Worm (Caenorhabditis elegans) whole organism, L1 larva: ENCODE measurements around the gene C15C8.5.
A peak's percentile ranks its signal among the peaks of the same experiment; 100 is the strongest.

Experiments
- C04F5.9 ChIP-seq: sonication (generic microtip); optimal IDR thresholded peaks from 2 replicates; lab custom pipeline; 2016; ENCODE audit warnings: missing genetic modification characterization, missing compliant biosample characterization
- C16A3.4 ChIP-seq: fragments of 150-350 bp; optimal IDR thresholded peaks from 2 replicates; lab custom pipeline; 2014; ENCODE audit warnings: missing biosample characterization, missing genetic modification characterization
- aha-1 ChIP-seq: fragments of 150-350 bp; optimal IDR thresholded peaks from 2 replicates; lab custom pipeline; 2014; ENCODE audit warnings: missing biosample characterization, missing genetic modification characterization
- alr-1 ChIP-seq: fragments of 200-800 bp; sonication (Bioruptor generic); optimal IDR thresholded peaks from 2 replicates; lab custom pipeline; 2018; ENCODE audit warnings: borderline replicate concordance, mild to moderate bottlenecking, missing genetic modification characterization, missing compliant biosample characterization
- aly-2 ChIP-seq: fragments of 150-350 bp; optimal IDR thresholded peaks from 2 replicates; lab custom pipeline; 2014; ENCODE audit warnings: missing biosample characterization, missing genetic modification characterization
- ama-1 ChIP-seq: fragments of 150-350 bp; optimal IDR thresholded peaks from 2 replicates; lab custom pipeline; 2014
- ceh-63 ChIP-seq: fragments of 200-800 bp; sonication (Bioruptor generic); optimal IDR thresholded peaks from 2 replicates; lab custom pipeline; 2018; ENCODE audit warnings: mild to moderate bottlenecking, missing genetic modification characterization, missing compliant biosample characterization
- ceh-8 ChIP-seq: fragments of 200-800 bp; sonication (Bioruptor generic); optimal IDR thresholded peaks from 2 replicates; lab custom pipeline; 2018; ENCODE audit warnings: mild to moderate bottlenecking, missing genetic modification characterization, moderate library complexity, missing compliant biosample characterization
- ceh-82 ChIP-seq, 3 experiments: fragments of 150-350 bp in 1 of 3; sonication (generic microtip) in 2 of 3; optimal IDR thresholded peaks; 2 replicates each; lab custom pipeline; 2014 to 2017; ENCODE audit warnings: missing biosample characterization in 3 of 3, missing genetic modification characterization in 3 of 3
- ceh-88 ChIP-seq: fragments of 200-800 bp; sonication (Bioruptor generic); IDR thresholded peaks from 2 replicates; pipeline ENCODE4 v1.3.6; 2022; ENCODE audit warnings: missing genetic modification characterization, missing compliant biosample characterization
- ceh-90 ChIP-seq: sonication (generic microtip); optimal IDR thresholded peaks from 2 replicates; lab custom pipeline; 2016; ENCODE audit warnings: missing genetic modification characterization, missing compliant biosample characterization
- ces-1 ChIP-seq: fragments of 150-350 bp; optimal IDR thresholded peaks from 2 replicates; lab custom pipeline; 2014; ENCODE audit warnings: missing biosample characterization, missing genetic modification reagents, missing genetic modification characterization
- dsc-1 ChIP-seq: sonication (generic microtip); optimal IDR thresholded peaks from 2 replicates; lab custom pipeline; 2016; ENCODE audit warnings: mild to moderate bottlenecking, missing genetic modification characterization, missing compliant biosample characterization
- efl-1 ChIP-seq, 4 experiments: fragments of 150-350 bp; optimal IDR thresholded peaks in 3 of 4; peaks in 1 of 4; 1 replicate in 1 of 4; 2 replicates in 3 of 4; lab custom pipeline; 2014; ENCODE audit warnings: missing biosample characterization in 2 of 4, missing genetic modification characterization in 2 of 4, missing genetic modification reagents in 2 of 4
- egl-27 ChIP-seq, 2 experiments: fragments of 150-350 bp in 1 of 2; sonication (generic microtip); optimal IDR thresholded peaks; 3 replicates each; lab custom pipeline; 2017 to 2018; ENCODE audit warnings: missing biosample characterization in 2 of 2, missing genetic modification characterization in 2 of 2, missing genetic modification reagents in 2 of 2
- elt-2 ChIP-seq: sonication (generic microtip); optimal IDR thresholded peaks from 2 replicates; lab custom pipeline; 2016; ENCODE audit warnings: missing genetic modification characterization, mild to moderate bottlenecking, inconsistent platforms, missing compliant biosample characterization, missing genetic modification reagents
- elt-3 ChIP-seq, 6 experiments: fragments of 150-350 bp in 1 of 6; sonication (generic microtip); optimal IDR thresholded peaks; 2 replicates each; lab custom pipeline; 2017 to 2018; ENCODE audit warnings: missing biosample characterization in 6 of 6, missing genetic modification characterization in 6 of 6, inconsistent platforms in 1 of 6
- ets-5 ChIP-seq: fragments of 200-800 bp; sonication (Bioruptor generic); IDR thresholded peaks from 2 replicates; pipeline ENCODE4 v1.3.6; 2022; ENCODE audit warnings: missing genetic modification characterization, missing compliant biosample characterization
- fkh-10 ChIP-seq: sonication (generic microtip); optimal IDR thresholded peaks from 2 replicates; lab custom pipeline; 2017; ENCODE audit warnings: missing biosample characterization, missing genetic modification reagents, missing genetic modification characterization
- fkh-4 ChIP-seq: sonication (generic microtip); optimal IDR thresholded peaks from 2 replicates; lab custom pipeline; 2016; ENCODE audit warnings: missing compliant biosample characterization, missing genetic modification characterization, borderline replicate concordance
- fkh-8 ChIP-seq: sonication (generic microtip); optimal IDR thresholded peaks from 2 replicates; lab custom pipeline; 2016; ENCODE audit warnings: mild to moderate bottlenecking, missing genetic modification characterization, missing compliant biosample characterization
- grh-1 ChIP-seq: fragments of 200-800 bp; sonication (Bioruptor generic); IDR thresholded peaks from 2 replicates; pipeline ENCODE4 v1.3.6; 2022; ENCODE audit warnings: missing genetic modification reagents, missing genetic modification characterization, missing compliant biosample characterization
- isw-1 ChIP-seq: fragments of 200-800 bp; sonication (Bioruptor generic); IDR thresholded peaks from 2 replicates; pipeline ENCODE4 v1.3.6; 2022; ENCODE audit warnings: missing genetic modification characterization, missing compliant biosample characterization
- jun-1 ChIP-seq: fragments of 150-350 bp; optimal IDR thresholded peaks from 2 replicates; lab custom pipeline; 2014; ENCODE audit warnings: missing biosample characterization, missing genetic modification reagents, missing genetic modification characterization
- lin-14 ChIP-seq: fragments of 200-800 bp; sonication (Bioruptor generic); optimal IDR thresholded peaks from 2 replicates; lab custom pipeline; 2018; ENCODE audit warnings: mild to moderate bottlenecking, missing genetic modification characterization, moderate library complexity, missing compliant biosample characterization
- lin-39 ChIP-seq: fragments of 150-350 bp; optimal IDR thresholded peaks from 2 replicates; lab custom pipeline; 2014; ENCODE audit warnings: missing biosample characterization, missing genetic modification reagents, missing genetic modification characterization
- lir-3 ChIP-seq: sonication (generic microtip); optimal IDR thresholded peaks from 2 replicates; lab custom pipeline; 2016; ENCODE audit warnings: mild to moderate bottlenecking, missing genetic modification characterization, moderate library complexity, missing compliant biosample characterization; ENCODE audit not compliant: poor library complexity
- lsy-2 ChIP-seq, 2 experiments: fragments of 150-350 bp; optimal IDR thresholded peaks; 2 replicates each; lab custom pipeline; 2014; ENCODE audit warnings: missing biosample characterization in 2 of 2, missing genetic modification characterization in 2 of 2
- mab-9 ChIP-seq: fragments of 200-800 bp; sonication (Bioruptor generic); IDR thresholded peaks from 2 replicates; pipeline ENCODE4 v1.3.6; 2022; ENCODE audit warnings: missing genetic modification reagents, missing genetic modification characterization, missing compliant biosample characterization
- mdl-1 ChIP-seq, 2 experiments: fragments of 150-350 bp; optimal IDR thresholded peaks; 2 replicates each; lab custom pipeline; 2014 to 2017; ENCODE audit warnings: missing biosample characterization in 2 of 2, missing genetic modification characterization in 2 of 2, inconsistent platforms in 1 of 2
- mep-1 ChIP-seq: fragments of 150-350 bp; optimal IDR thresholded peaks from 2 replicates; lab custom pipeline; 2014; ENCODE audit warnings: missing biosample characterization, missing genetic modification characterization
- nhr-11 ChIP-seq: fragments of 150-350 bp; optimal IDR thresholded peaks from 2 replicates; lab custom pipeline; 2014; ENCODE audit warnings: missing biosample characterization, missing genetic modification characterization
- nhr-19 ChIP-seq: fragments of 200-800 bp; sonication (Bioruptor generic); conservative IDR thresholded peaks from 2 replicates; pipeline ENCODE4 v1.3.6; 2022; ENCODE audit warnings: missing genetic modification characterization, missing compliant biosample characterization
- nhr-237 ChIP-seq: fragments of 150-350 bp; optimal IDR thresholded peaks from 2 replicates; lab custom pipeline; 2014; ENCODE audit warnings: missing biosample characterization, missing genetic modification characterization
- nhr-28 ChIP-seq: fragments of 150-350 bp; optimal IDR thresholded peaks from 2 replicates; lab custom pipeline; 2014; ENCODE audit warnings: missing biosample characterization, missing genetic modification characterization
- nhr-47 ChIP-seq: sonication (generic microtip); optimal IDR thresholded peaks from 2 replicates; lab custom pipeline; 2016; ENCODE audit warnings: mild to moderate bottlenecking, missing genetic modification characterization, moderate library complexity, missing compliant biosample characterization
- nhr-71 ChIP-seq: sonication (generic microtip); optimal IDR thresholded peaks from 2 replicates; lab custom pipeline; 2016; ENCODE audit warnings: mild to moderate bottlenecking, missing genetic modification characterization, moderate library complexity, missing compliant biosample characterization
- nhr-77 ChIP-seq: fragments of 150-350 bp; optimal IDR thresholded peaks from 2 replicates; lab custom pipeline; 2014; ENCODE audit warnings: missing biosample characterization, missing genetic modification characterization
- nhr-84 ChIP-seq: sonication (generic microtip); optimal IDR thresholded peaks from 2 replicates; lab custom pipeline; 2017; ENCODE audit warnings: missing biosample characterization, missing genetic modification characterization
- nhr-85 ChIP-seq: sonication (generic microtip); peaks from one replicate; lab custom pipeline; 2016; ENCODE audit warnings: missing genetic modification characterization, inconsistent platforms, missing compliant biosample characterization
- pag-3 ChIP-seq: sonication (generic microtip); optimal IDR thresholded peaks from 2 replicates; lab custom pipeline; 2017; ENCODE audit warnings: missing genetic modification characterization, mild to moderate bottlenecking, missing compliant biosample characterization, antibody characterized with exemption, borderline replicate concordance; ENCODE audit not compliant: insufficient read depth
- pqm-1 ChIP-seq: sonication (generic microtip); optimal IDR thresholded peaks from 3 replicates; lab custom pipeline; 2017; ENCODE audit warnings: missing biosample characterization, missing genetic modification characterization
- rnt-1 ChIP-seq: sonication (generic microtip); optimal IDR thresholded peaks from 2 replicates; lab custom pipeline; 2016; ENCODE audit warnings: mild to moderate bottlenecking, missing genetic modification characterization, moderate library complexity, missing compliant biosample characterization
- skn-1 ChIP-seq: fragments of 150-350 bp; optimal IDR thresholded peaks from 2 replicates; lab custom pipeline; 2014; ENCODE audit warnings: missing biosample characterization, missing genetic modification characterization
- swsn-7 ChIP-seq: sonication (generic microtip); optimal IDR thresholded peaks from 2 replicates; lab custom pipeline; 2016; ENCODE audit warnings: missing genetic modification characterization, missing compliant biosample characterization
- tbx-2 ChIP-seq: sonication (generic microtip); optimal IDR thresholded peaks from 2 replicates; lab custom pipeline; 2016; ENCODE audit warnings: missing genetic modification characterization, missing compliant biosample characterization
- unc-130 ChIP-seq: fragments of 150-350 bp; optimal IDR thresholded peaks from 2 replicates; lab custom pipeline; 2017; ENCODE audit warnings: missing biosample characterization, missing genetic modification characterization, inconsistent platforms
- unc-30 ChIP-seq: sonication (generic microtip); optimal IDR thresholded peaks from 2 replicates; lab custom pipeline; 2017; ENCODE audit warnings: missing biosample characterization, missing genetic modification characterization
- unc-62 ChIP-seq: fragments of 150-350 bp; optimal IDR thresholded peaks from 2 replicates; lab custom pipeline; 2014; ENCODE audit warnings: missing biosample characterization, missing genetic modification reagents, missing genetic modification characterization
- xbp-1 ChIP-seq: sonication (generic microtip); optimal IDR thresholded peaks from 2 replicates; lab custom pipeline; 2016; ENCODE audit warnings: missing genetic modification characterization, missing compliant biosample characterization
- zip-4 ChIP-seq: fragments of 200-800 bp; sonication (Bioruptor generic); optimal IDR thresholded peaks from 2 replicates; lab custom pipeline; 2018; ENCODE audit warnings: mild to moderate bottlenecking, missing genetic modification characterization, moderate library complexity, missing compliant biosample characterization

C15C8.5 gene

DNA sequence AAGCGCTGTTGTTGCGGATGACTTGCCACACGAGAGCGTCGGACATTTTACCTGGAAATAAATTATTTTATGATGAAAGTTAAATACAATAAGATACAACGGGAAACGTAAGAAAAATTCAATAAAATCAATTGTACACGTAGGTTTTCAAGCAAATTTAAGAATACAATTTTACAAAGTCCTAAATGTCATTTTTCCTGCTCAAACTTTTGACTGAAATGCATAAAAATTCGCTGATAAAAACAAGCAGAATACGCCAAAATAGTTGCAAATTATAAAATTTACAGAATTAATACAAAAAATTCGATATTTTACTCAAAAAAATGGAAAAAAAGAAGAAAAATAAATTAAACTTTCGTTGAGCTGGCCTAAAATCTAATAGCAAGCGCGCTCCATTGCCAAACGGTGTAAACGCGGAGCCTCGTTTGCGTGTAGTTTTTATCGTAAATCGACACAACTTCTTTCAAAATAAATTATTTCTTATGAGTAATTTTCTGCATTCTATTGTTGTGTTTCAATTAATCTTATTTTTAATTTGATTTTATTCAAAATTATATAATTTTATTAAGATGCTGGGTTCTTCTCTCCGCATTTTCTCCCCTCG, 19.6 kb upstream of the C15C8.5 start, which contains the start of the genes rpl-28 and mrpl-49:
TSS of gene rpl-28 (minus strand) at position 51 of the 604 bp plus-strand sequence.
TSS of gene mrpl-49 (plus strand) at position 570 of the 604 bp plus-strand sequence.
- TF ChIP-seq nhr-11 (tag; lab: Kevin White, UChicago) (no peak), elt-3 (tag; optimal IDR thresholded peaks at IDR 0.05; lab: Kevin White, UChicago) (peak in 4 of 6 experiments; percentile 51 to 92 (median 70)), swsn-7 (tag; lab: Kevin White, UChicago) (peak; percentile 82), ceh-90 (tag; lab: Kevin White, UChicago) (peak; percentile 61), unc-130 (tag; lab: Kevin White, UChicago) (peak; percentile 85), grh-1 (GFP tag; lab: Robert Waterston, UW) (peak; percentile 72), fkh-10 (GFP tag; lab: Kevin White, UChicago) (peak; percentile 42), aly-2 (tag; lab: Kevin White, UChicago) (peak; percentile 42), ceh-88 (GFP tag; lab: Robert Waterston, UW) (peak; percentile 61), lin-39 (peak; percentile 78), nhr-84 (tag; lab: Kevin White, UChicago) (no peak), lir-3 (tag; lab: Kevin White, UChicago) (peak; percentile 71), isw-1 (GFP tag; lab: Robert Waterston, UW) (peak; percentile 87), nhr-19 (peak; percentile 86), mep-1 (peak; percentile 97), tbx-2 (tag; lab: Kevin White, UChicago) (peak; percentile 83), egl-27 (tag; optimal IDR thresholded peaks at IDR 0.05; lab: Kevin White, UChicago) (no peak), rnt-1 (peak; percentile 84), xbp-1 (tag; lab: Kevin White, UChicago) (peak; percentile 89), fkh-4 (tag; lab: Kevin White, UChicago) (no peak), C16A3.4 (peak; percentile 95), ceh-63 (GFP tag; lab: Kevin White, UChicago) (no peak), unc-30 (no peak), dsc-1 (tag; lab: Kevin White, UChicago) (peak; percentile 71), ceh-8 (GFP tag; lab: Kevin White, UChicago) (peak; percentile 56), elt-2 (peak; percentile 33), lin-14 (GFP tag; lab: Kevin White, UChicago) (peak; percentile 95), skn-1 (tag; lab: Kevin White, UChicago) (peak; percentile 93), pag-3 (tag; lab: Kevin White, UChicago) (no peak), fkh-8 (tag; lab: Kevin White, UChicago) (peak; percentile 94), aha-1 (tag; lab: Kevin White, UChicago) (no peak), mdl-1 (tag; optimal IDR thresholded peaks at IDR 0.05; lab: Kevin White, UChicago) (peak in 1 of 2 experiments; percentile 88), nhr-71 (tag; lab: Kevin White, UChicago) (peak; percentile 91), unc-62 (no peak), nhr-28 (tag; lab: Kevin White, UChicago) (no peak), ces-1 (no peak), nhr-237 (tag; lab: Kevin White, UChicago) (peak; percentile 65), pqm-1 (tag; lab: Kevin White, UChicago) (no peak), C04F5.9 (tag; lab: Kevin White, UChicago) (peak; percentile 61), ets-5 (GFP tag; lab: Robert Waterston, UW) (no peak), alr-1 (tag; lab: Kevin White, UChicago) (peak; percentile 1), nhr-77 (tag; lab: Kevin White, UChicago) (peak; percentile 82), nhr-47 (tag; lab: Kevin White, UChicago) (peak; percentile 90), efl-1 (optimal IDR thresholded peaks at IDR 0.05; lab: Kevin White, UChicago) (peak; percentile 86 to 87), efl-1 (GFP tag; optimal IDR thresholded peaks at IDR 0.05 in 1 of 2; lab: Kevin White, UChicago) (peak; percentile 84 to 98), ama-1 (no peak), mab-9 (GFP tag; lab: Robert Waterston, UW) (0 out of 2 replicates have a peak, but pooled peaks have one; percentile 8), ceh-82 (tag; optimal IDR thresholded peaks at IDR 0.05; lab: Kevin White, UChicago) (peak; percentile 92 to 93 (median 93)), jun-1 (tag; lab: Kevin White, UChicago) (peak; percentile 71), lsy-2 (tag; optimal IDR thresholded peaks at IDR 0.05; lab: Kevin White, UChicago) (peak; percentile 91 to 94), nhr-85 (tag; lab: Kevin White, UChicago) (peak; percentile 93), zip-4 (GFP tag; lab: Kevin White, UChicago) (peak; percentile 1)
